Worm (Caenorhabditis elegans): ENCODE results near the gene spc-2.

- TF ChIP-seq lin-13 (GFP tag; optimal IDR thresholded peaks at IDR 0.05) = no peak
- TF ChIP-seq snpc-4 (tag; optimal IDR thresholded peaks at IDR 0.05) = no peak
- TF ChIP-seq unc-62 (GFP tag; optimal IDR thresholded peaks at IDR 0.05) = no peak
- TF ChIP-seq ceh-82 (tag; optimal IDR thresholded peaks at IDR 0.05) = no peak
- no peak for TF ChIP-seq unc-39 (tag; optimal IDR thresholded peaks at IDR 0.05)
- no peak for TF ChIP-seq ztf-11 (tag; optimal IDR thresholded peaks at IDR 0.05)
- TF ChIP-seq R02D3.7 (tag; optimal IDR thresholded peaks at IDR 0.05) = no peak
Measured at ce11 chrIII:8235358-8235757, 53.7 kb downstream of the spc-2 start, which contains the start of gene C02F5.14.

Measured in whole organism, L2 larva.